Worm (Caenorhabditis elegans) whole organism, L4 larva: Measurements from ENCODE around the gene F59A6.2.

Experiments used
- aly-2 ChIP-seq: sonication (generic microtip); optimal IDR thresholded peaks from 2 replicates; lab custom pipeline; 2018; ENCODE audit warnings: missing biosample characterization, missing genetic modification characterization
- dve-1 ChIP-seq: sonication (generic microtip); optimal IDR thresholded peaks from 2 replicates; lab custom pipeline; 2017; ENCODE audit warnings: antibody characterized with exemption, mild to moderate bottlenecking, missing genetic modification characterization, missing compliant biosample characterization; ENCODE audit not compliant: insufficient read depth
- mes-2 ChIP-seq: sonication (generic microtip); optimal IDR thresholded peaks from 2 replicates; lab custom pipeline; 2016; ENCODE audit warnings: missing genotype, mild to moderate bottlenecking, missing genetic modification characterization, missing compliant biosample characterization; ENCODE audit not compliant: poor library complexity, severe bottlenecking
- nhr-11 ChIP-seq: fragments of 150-350 bp; optimal IDR thresholded peaks from 2 replicates; lab custom pipeline; 2014; ENCODE audit warnings: missing biosample characterization, missing genetic modification characterization
- nhr-42 ChIP-seq: fragments of 200-800 bp; sonication (Bioruptor generic); IDR thresholded peaks from 2 replicates; pipeline ENCODE4 v1.3.6; 2022; ENCODE audit warnings: missing genetic modification characterization, missing compliant biosample characterization
- nhr-76 ChIP-seq: fragments of 150-350 bp; optimal IDR thresholded peaks from 2 replicates; lab custom pipeline; 2014; ENCODE audit warnings: missing biosample characterization, missing genetic modification characterization
- snpc-4 ChIP-seq: fragments of 150-350 bp; optimal IDR thresholded peaks from 2 replicates; lab custom pipeline; 2014; ENCODE audit warnings: missing biosample characterization, missing genetic modification characterization
- unc-130 ChIP-seq: sonication (generic microtip); optimal IDR thresholded peaks from 2 replicates; lab custom pipeline; 2016; ENCODE audit warnings: missing genetic modification reagents, missing genetic modification characterization, missing compliant biosample characterization
- unc-62 ChIP-seq, 3 experiments: fragments of 150-350 bp in 1 of 3; sonication (generic microtip); optimal IDR thresholded peaks in 2 of 3; peaks in 1 of 3; 1 replicate in 1 of 3; 2 replicates in 2 of 3; lab custom pipeline; 2014 to 2017; ENCODE audit warnings: missing biosample characterization in 3 of 3, missing genetic modification characterization in 3 of 3, missing genetic modification reagents in 3 of 3, missing genotype in 1 of 3
- ztf-11 ChIP-seq: fragments of 150-350 bp; optimal IDR thresholded peaks from 2 replicates; lab custom pipeline; 2014; ENCODE audit warnings: missing biosample characterization, missing genetic modification characterization

DNA sequence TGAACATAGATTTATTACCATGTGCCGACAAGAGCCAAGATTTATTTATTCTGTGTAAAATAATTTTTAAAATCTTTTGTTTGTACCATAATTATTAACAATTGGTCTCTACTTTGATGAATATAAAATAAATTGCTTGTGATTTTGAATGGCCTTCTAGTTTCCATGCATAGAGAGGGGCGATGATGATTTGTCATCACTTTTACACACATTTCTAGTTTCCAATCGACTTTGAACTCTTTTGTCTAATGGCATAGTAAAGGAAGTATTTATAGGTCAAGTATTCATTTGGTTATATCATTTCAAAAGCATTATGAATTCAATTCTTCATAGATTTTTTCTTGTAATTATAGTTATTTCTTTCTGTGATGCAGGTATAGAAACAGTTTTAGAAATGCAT is 10.8 kb upstream of the F59A6.2 start, which contains the start of gene F59A6.10:
- no peak for TF ChIP-seq unc-130 (GFP tag; lab: Kevin White, UChicago)
- TF ChIP-seq nhr-11 (tag; lab: Kevin White, UChicago), result no peak
- no peak for TF ChIP-seq unc-62 (GFP tag; optimal IDR thresholded peaks at IDR 0.05 in 1 of 2; lab: Kevin White, UChicago)
- no peak for TF ChIP-seq unc-62 (tag; optimal IDR thresholded peaks at IDR 0.05; lab: Kevin White, UChicago)
- no peak for TF ChIP-seq dve-1 (tag; lab: Kevin White, UChicago)
- no peak for TF ChIP-seq ztf-11
- no peak for TF ChIP-seq aly-2 (tag; lab: Kevin White, UChicago)
- TF ChIP-seq nhr-42 (GFP tag; lab: Robert Waterston, UW), result no peak
- no peak for TF ChIP-seq snpc-4 (tag; lab: Kevin White, UChicago)
- no peak for TF ChIP-seq nhr-76 (tag; lab: Kevin White, UChicago)
- no peak for TF ChIP-seq mes-2
